Worm (Caenorhabditis elegans) whole organism, midembryonic: ENCODE data around the gene sdz-36.

Experiments used
- cog-1 ChIP-seq: sonication (generic microtip); optimal IDR thresholded peaks from 2 replicates; lab custom pipeline; 2016; ENCODE audit warnings: missing genetic modification characterization, missing compliant biosample characterization
- med-1 ChIP-seq: sonication (generic microtip); optimal IDR thresholded peaks from 2 replicates; lab custom pipeline; 2017; ENCODE audit warnings: missing genetic modification characterization, mild to moderate bottlenecking, missing compliant biosample characterization, antibody characterized with exemption, missing genetic modification reagents; ENCODE audit not compliant: insufficient read depth
- tab-1 ChIP-seq: fragments of 200-800 bp; sonication (Bioruptor generic); IDR thresholded peaks from 2 replicates; pipeline ENCODE4 v1.3.6; 2022; ENCODE audit warnings: missing genetic modification characterization, missing compliant biosample characterization

ce11 chrIV:9725468-9725985 lies 34.8 kb downstream of the sdz-36 start:
- no peak for TF ChIP-seq med-1 (GFP tag; lab: Kevin White, UChicago)
- TF ChIP-seq cog-1 (tag; lab: Kevin White, UChicago): no peak
- no peak for TF ChIP-seq tab-1 (GFP tag; lab: Robert Waterston, UW)
